Worm (Caenorhabditis elegans): ENCODE data around the gene tsp-21.
A peak's percentile ranks its signal among the peaks of the same experiment; 100 is the strongest.

ce11 chrX:9932226-9932773, at the start of gene tsp-21:
- TF ChIP-seq pha-4 (tag; optimal IDR thresholded peaks at IDR 0.05) (peak; percentile 88), unc-62 (GFP tag; optimal IDR thresholded peaks at IDR 0.05) (peak; percentile 42), M03D4.4 (tag; optimal IDR thresholded peaks at IDR 0.05) (peak; percentile 76), elt-3 (tag; optimal IDR thresholded peaks at IDR 0.05) (no peak), snpc-4 (tag; optimal IDR thresholded peaks at IDR 0.05) (no peak), hlh-1 (tag; optimal IDR thresholded peaks at IDR 0.05) (peak; percentile 83), lin-13 (tag; optimal IDR thresholded peaks at IDR 0.05) (peak; percentile 76), nhr-28 (tag; optimal IDR thresholded peaks at IDR 0.05) (no peak), nhr-76 (tag; optimal IDR thresholded peaks at IDR 0.05) (no peak), unc-39 (tag; optimal IDR thresholded peaks at IDR 0.05) (peak; percentile 43), ztf-11 (tag; optimal IDR thresholded peaks at IDR 0.05) (peak; percentile 38), tbx-8 (GFP tag; optimal IDR thresholded peaks at IDR 0.05) (no peak)
